Fruit fly (Drosophila melanogaster) whole organism, pupa: ENCODE data around the gene IntS12.

Experiments
- CG10348 ChIP-seq: fragments of 200-800 bp; sonication (Bioruptor generic); IDR thresholded peaks from 2 replicates; pipeline ENCODE4 v1.3.6; 2022; ENCODE audit warnings: missing biosample characterization, missing genetic modification characterization
- CG12605 ChIP-seq: fragments of 200-800 bp; sonication (Bioruptor generic); IDR thresholded peaks from 2 replicates; pipeline ENCODE4 v1.3.6; 2022; ENCODE audit warnings: missing biosample characterization, missing genetic modification characterization
- CG13204 ChIP-seq: fragments of 200-800 bp; sonication (Bioruptor generic); optimal IDR thresholded peaks from 2 replicates; lab custom pipeline; 2018; ENCODE audit warnings: missing biosample characterization, mild to moderate bottlenecking, missing genetic modification characterization, moderate library complexity
- CG14655 ChIP-seq: fragments of 200-800 bp; sonication (Bioruptor generic); optimal IDR thresholded peaks from 3 replicates; lab custom pipeline; 2017; ENCODE audit warnings: mild to moderate bottlenecking, missing biosample characterization, missing genetic modification reagents, missing genetic modification characterization
- CG15710 ChIP-seq: fragments of 200-800 bp; sonication (Bioruptor generic); optimal IDR thresholded peaks from 2 replicates; lab custom pipeline; 2018; ENCODE audit warnings: missing biosample characterization, mild to moderate bottlenecking, missing genetic modification characterization, moderate library complexity
- CG17806 ChIP-seq: fragments of 200-800 bp; sonication (Bioruptor generic); optimal IDR thresholded peaks from 2 replicates; lab custom pipeline; 2018; ENCODE audit warnings: missing biosample characterization, mild to moderate bottlenecking, missing genetic modification characterization, moderate library complexity
- CG32121 ChIP-seq: fragments of 200-800 bp; sonication (Bioruptor generic); IDR thresholded peaks from 2 replicates; pipeline ENCODE4 v1.3.6; 2022; ENCODE audit warnings: missing biosample characterization, missing genetic modification characterization
- CG34367 ChIP-seq: fragments of 200-800 bp; sonication (Bioruptor generic); optimal IDR thresholded peaks from 2 replicates; lab custom pipeline; 2018; ENCODE audit warnings: missing biosample characterization, mild to moderate bottlenecking, missing genetic modification characterization
- CG4496 ChIP-seq: fragments of 200-800 bp; sonication (Bioruptor generic); IDR thresholded peaks from 3 replicates; pipeline ENCODE4 v1.3.6; 2022; ENCODE audit warnings: missing biosample characterization, missing genetic modification characterization
- CG8159 ChIP-seq: fragments of 200-800 bp; sonication (Bioruptor generic); optimal IDR thresholded peaks from 3 replicates; lab custom pipeline; 2018; ENCODE audit warnings: missing biosample characterization, mild to moderate bottlenecking, missing genetic modification characterization, moderate library complexity
- CG8301 ChIP-seq: fragments of 200-800 bp; sonication (Bioruptor generic); optimal IDR thresholded peaks from 2 replicates; lab custom pipeline; 2018; ENCODE audit warnings: missing biosample characterization, mild to moderate bottlenecking, missing genetic modification characterization
- CG9948 ChIP-seq: fragments of 200-800 bp; sonication (Bioruptor generic); optimal IDR thresholded peaks from 2 replicates; lab custom pipeline; 2018; ENCODE audit warnings: missing biosample characterization, mild to moderate bottlenecking, missing genetic modification characterization, moderate library complexity
- D1 ChIP-seq: fragments of 200-800 bp; sonication (Bioruptor generic); optimal IDR thresholded peaks from 2 replicates; lab custom pipeline; 2018; ENCODE audit warnings: missing biosample characterization, mild to moderate bottlenecking, missing genetic modification characterization, moderate library complexity
- EcR ChIP-seq: fragments of 200-800 bp; sonication (Bioruptor generic); optimal IDR thresholded peaks from 3 replicates; lab custom pipeline; 2019; ENCODE audit warnings: missing biosample characterization, missing genetic modification characterization, mild to moderate bottlenecking, moderate library complexity, missing genetic modification reagents
- Ets98B ChIP-seq: fragments of 200-800 bp; sonication (Bioruptor generic); IDR thresholded peaks from 2 replicates; pipeline ENCODE4 v1.3.6; 2022; ENCODE audit warnings: missing biosample characterization, missing genetic modification characterization
- Pif1A ChIP-seq: fragments of 200-800 bp; sonication (Bioruptor generic); optimal IDR thresholded peaks from 3 replicates; lab custom pipeline; 2016; ENCODE audit warnings: missing biosample characterization, missing genetic modification characterization
- Pif1B ChIP-seq: fragments of 200-800 bp; sonication (Bioruptor generic); optimal IDR thresholded peaks from 3 replicates; lab custom pipeline; 2016; ENCODE audit warnings: missing biosample characterization, missing genetic modification characterization
- Snoo ChIP-seq: fragments of 200-800 bp; sonication (Bioruptor generic); optimal IDR thresholded peaks from 3 replicates; lab custom pipeline; 2017; ENCODE audit warnings: missing biosample characterization, mild to moderate bottlenecking, missing genetic modification characterization, inconsistent platforms
- fd96Ca ChIP-seq: fragments of 200-800 bp; sonication (Bioruptor generic); IDR thresholded peaks from 3 replicates; pipeline ENCODE4 v1.3.6; 2022; ENCODE audit warnings: missing biosample characterization, missing genetic modification characterization
- gl ChIP-seq: fragments of 200-800 bp; sonication (Bioruptor generic); optimal IDR thresholded peaks from 2 replicates; lab custom pipeline; 2018; ENCODE audit warnings: missing biosample characterization, mild to moderate bottlenecking, missing genetic modification characterization
- rn ChIP-seq: fragments of 200-800 bp; sonication (Bioruptor generic); IDR thresholded peaks from 2 replicates; pipeline ENCODE4 v1.3.6; 2022; ENCODE audit warnings: missing biosample characterization, missing genetic modification characterization

IntS12 gene

dm6 chr3R:26870494-26870893 lies 7.3 kb downstream of the IntS12 start:
- TF ChIP-seq CG14655 (GFP tag; lab: Kevin White, UChicago) (no peak), fd96Ca (GFP tag; lab: Robert Waterston, UW) (0 out of 3 replicates have a peak, but pooled peaks have one; percentile 11)

dm6 chr3R:26871061-26871460 lies 7.9 kb downstream of the IntS12 start:
- TF ChIP-seq EcR = no peak
- TF ChIP-seq CG13204 (GFP tag; lab: Kevin White, UChicago) = no peak
- TF ChIP-seq CG15710 (tag; lab: Kevin White, UChicago) = no peak
- no peak for TF ChIP-seq rn (GFP tag; lab: Robert Waterston, UW)
- TF ChIP-seq fd96Ca (GFP tag; lab: Robert Waterston, UW) = no peak
- TF ChIP-seq gl (tag; lab: Kevin White, UChicago) = no peak
- no peak for TF ChIP-seq CG34367 (tag; lab: Kevin White, UChicago)
- TF ChIP-seq Pif1B (GFP tag; lab: Kevin White, UChicago) = no peak
- TF ChIP-seq Pif1A (GFP tag; lab: Kevin White, UChicago) = no peak
- TF ChIP-seq CG32121 (GFP tag; lab: Robert Waterston, UW) = no peak
- TF ChIP-seq CG8301 (tag; lab: Kevin White, UChicago) = no peak
- no peak for TF ChIP-seq CG12605
- no peak for TF ChIP-seq CG4496 (GFP tag; lab: Robert Waterston, UW)

dm6 chr3R:26871852-26872251 lies 8.7 kb downstream of the IntS12 start, which contains the start of gene SPARC:
TSS of gene SPARC (minus strand) at chr3R:26871995.
- TF ChIP-seq EcR = no peak
- TF ChIP-seq CG8159 (tag; lab: Kevin White, UChicago) = no peak
- TF ChIP-seq CG14655 (GFP tag; lab: Kevin White, UChicago) = no peak
- no peak for TF ChIP-seq Snoo (tag; lab: Kevin White, UChicago)
- no peak for TF ChIP-seq Pif1B (GFP tag; lab: Kevin White, UChicago)
- TF ChIP-seq D1 = no peak
- no peak for TF ChIP-seq CG8301 (tag; lab: Kevin White, UChicago)
- no peak for TF ChIP-seq CG34367 (tag; lab: Kevin White, UChicago)
- TF ChIP-seq CG17806 (tag; lab: Kevin White, UChicago) = no peak
- no peak for TF ChIP-seq CG4496 (GFP tag; lab: Robert Waterston, UW)
- TF ChIP-seq Pif1A (GFP tag; lab: Kevin White, UChicago) = no peak
- TF ChIP-seq CG12605 = no peak
- no peak for TF ChIP-seq gl (tag; lab: Kevin White, UChicago)
- TF ChIP-seq CG15710 (tag; lab: Kevin White, UChicago) = no peak
- no peak for TF ChIP-seq rn (GFP tag; lab: Robert Waterston, UW)
- TF ChIP-seq Ets98B (GFP tag; lab: Robert Waterston, UW) = no peak

- TF ChIP-seq Snoo (tag; lab: Kevin White, UChicago) (peak; percentile 59), CG8301 (tag; lab: Kevin White, UChicago) (peak; percentile 52), CG34367 (tag; lab: Kevin White, UChicago) (peak; percentile 33), CG15710 (tag; lab: Kevin White, UChicago) (peak; percentile 60), CG9948 (peak; percentile 30), CG17806 (tag; lab: Kevin White, UChicago) (peak; percentile 34), Pif1B (GFP tag; lab: Kevin White, UChicago) (no peak), CG13204 (GFP tag; lab: Kevin White, UChicago) (no peak), rn (GFP tag; lab: Robert Waterston, UW) (no peak), CG12605 (peak; percentile 37; the same call in 1 of the 2 replicates), EcR (no peak), CG4496 (GFP tag; lab: Robert Waterston, UW) (peak; percentile 84; the same call in 2 of the 3 replicates), fd96Ca (GFP tag; lab: Robert Waterston, UW) (peak; percentile 72; the same call in 2 of the 3 replicates), CG14655 (GFP tag; lab: Kevin White, UChicago) (no peak), D1 (no peak), CG10348 (GFP tag; lab: Robert Waterston, UW) (no peak), Pif1A (GFP tag; lab: Kevin White, UChicago) (no peak), gl (tag; lab: Kevin White, UChicago) (no peak), Ets98B (GFP tag; lab: Robert Waterston, UW) (peak; percentile 63), CG8159 (tag; lab: Kevin White, UChicago) (peak; percentile 53), CG32121 (GFP tag; lab: Robert Waterston, UW) (peak; percentile 38; the same call in 1 of the 2 replicates)
Observed at dm6 chr3R:26875544-26876027, 12.4 kb downstream of the IntS12 start, which contains the start of gene Rb97D. TSS of gene Rb97D (minus strand) at chr3R:26875742.

- no peak for TF ChIP-seq CG8301 (tag; lab: Kevin White, UChicago)
- TF ChIP-seq CG34367 (tag; lab: Kevin White, UChicago) = no peak
- TF ChIP-seq, all 21 proteins: peak for 0
Observed at dm6 chr3R:26876432-26876831, 13.3 kb downstream of the IntS12 start, which contains the start of gene CG5500. TSS of gene CG5500 (plus strand) at chr3R:26876630.

dm6 chr3R:26876851-26877250 lies 13.7 kb downstream of the IntS12 start:
- TF ChIP-seq CG4496 (GFP tag; lab: Robert Waterston, UW) = no peak
- no peak for TF ChIP-seq CG9948
- no peak for TF ChIP-seq CG32121 (GFP tag; lab: Robert Waterston, UW)
- no peak for TF ChIP-seq gl (tag; lab: Kevin White, UChicago)
- no peak for TF ChIP-seq Pif1B (GFP tag; lab: Kevin White, UChicago)
- TF ChIP-seq rn (GFP tag; lab: Robert Waterston, UW) = no peak
- TF ChIP-seq CG12605 = no peak
- no peak for TF ChIP-seq CG15710 (tag; lab: Kevin White, UChicago)
- TF ChIP-seq CG8159 (tag; lab: Kevin White, UChicago) = no peak
